Fruit fly (Drosophila melanogaster) whole organism, embryonic: ENCODE data around the gene kis.
A peak's percentile ranks its signal among the peaks of the same experiment; 100 is the strongest.

Experiments used
- Ada2b ChIP-seq: fragments of 200-800 bp; sonication (Bioruptor generic); IDR thresholded peaks from 2 replicates; pipeline ENCODE4 v1.3.6; 2022; ENCODE audit warnings: missing biosample characterization, missing genetic modification characterization
- CG1024 ChIP-seq: fragments of 200-800 bp; sonication (Bioruptor generic); IDR thresholded peaks from 2 replicates; pipeline ENCODE4 v1.3.6; 2022; ENCODE audit warnings: missing biosample characterization, missing genetic modification characterization
- CG13296 ChIP-seq: fragments of 200-800 bp; sonication (Bioruptor generic); optimal IDR thresholded peaks from 3 replicates; lab custom pipeline; 2018; ENCODE audit warnings: missing biosample characterization, mild to moderate bottlenecking, missing genetic modification characterization
- CG13424 ChIP-seq: fragments of 200-800 bp; sonication (Bioruptor generic); optimal IDR thresholded peaks from 2 replicates; lab custom pipeline; 2019; ENCODE audit warnings: missing biosample characterization, mild to moderate bottlenecking, missing genetic modification characterization, moderate library complexity
- CG14965 ChIP-seq: fragments of 200-800 bp; sonication (Bioruptor generic); optimal IDR thresholded peaks from 2 replicates; lab custom pipeline; 2016; ENCODE audit warnings: missing biosample characterization, missing genetic modification characterization, borderline replicate concordance
- CG15479 ChIP-seq: fragments of 200-800 bp; sonication (Bioruptor generic); optimal IDR thresholded peaks from 3 replicates; lab custom pipeline; 2019; ENCODE audit warnings: missing biosample characterization, mild to moderate bottlenecking, missing genetic modification characterization, moderate library complexity
- CG1832 ChIP-seq: fragments of 200-800 bp; sonication (Bioruptor generic); optimal IDR thresholded peaks from 2 replicates; lab custom pipeline; 2017; ENCODE audit warnings: missing biosample characterization, mild to moderate bottlenecking, missing genetic modification characterization, inconsistent platforms
- CG18764 ChIP-seq: fragments of 200-800 bp; sonication (Bioruptor generic); optimal IDR thresholded peaks from 3 replicates; lab custom pipeline; 2016; ENCODE audit warnings: missing biosample characterization, missing genetic modification characterization
- CG2202 ChIP-seq: fragments of 200-800 bp; sonication (Bioruptor generic); optimal IDR thresholded peaks from 2 replicates; lab custom pipeline; 2018; ENCODE audit warnings: missing biosample characterization, mild to moderate bottlenecking, missing genetic modification characterization
- CG30020 ChIP-seq: fragments of 200-800 bp; optimal IDR thresholded peaks from 2 replicates; lab custom pipeline; 2019; ENCODE audit warnings: missing biosample characterization, mild to moderate bottlenecking, missing genetic modification characterization, moderate library complexity
- CG31224 ChIP-seq: fragments of 200-800 bp; sonication (Bioruptor generic); IDR thresholded peaks from 2 replicates; pipeline ENCODE4 v1.3.6; 2022; ENCODE audit warnings: missing biosample characterization, missing genetic modification characterization
- CG42726 ChIP-seq: fragments of 200-800 bp; sonication (Bioruptor generic); IDR thresholded peaks from 2 replicates; pipeline ENCODE4 v1.3.6; 2022; ENCODE audit warnings: missing biosample characterization, missing genetic modification characterization; ENCODE audit not compliant: partially characterized antibody
- CG6254 ChIP-seq: fragments of 200-800 bp; sonication (Bioruptor generic); optimal IDR thresholded peaks from 3 replicates; lab custom pipeline; 2017; ENCODE audit warnings: mild to moderate bottlenecking, missing biosample characterization, missing genetic modification reagents, missing genetic modification characterization
- CG6689 ChIP-seq: fragments of 200-800 bp; sonication (Bioruptor generic); IDR thresholded peaks from 2 replicates; pipeline ENCODE4 v1.3.6; 2022; ENCODE audit warnings: missing biosample characterization, missing genetic modification characterization
- CG6813 ChIP-seq: fragments of 200-800 bp; sonication (Bioruptor generic); optimal IDR thresholded peaks from 2 replicates; lab custom pipeline; 2017; ENCODE audit warnings: missing biosample characterization, missing genetic modification characterization, mild to moderate bottlenecking, moderate library complexity, missing genetic modification reagents
- CG7745 ChIP-seq: fragments of 200-800 bp; sonication (Bioruptor generic); optimal IDR thresholded peaks from 2 replicates; lab custom pipeline; 2018; ENCODE audit warnings: missing biosample characterization, mild to moderate bottlenecking, missing genetic modification characterization, moderate library complexity
- CG7786 ChIP-seq: fragments of 200-800 bp; sonication (Bioruptor generic); optimal IDR thresholded peaks from 2 replicates; lab custom pipeline; 2016; ENCODE audit warnings: missing biosample characterization, missing genetic modification characterization
- CG8290 ChIP-seq, 3 experiments: fragments of 200-800 bp; sonication (Bioruptor generic); optimal IDR thresholded peaks; 2 replicates each; lab custom pipeline; 2016 to 2019; ENCODE audit warnings: missing biosample characterization in 3 of 3, missing genetic modification characterization in 3 of 3, mild to moderate bottlenecking in 2 of 3, moderate library complexity in 1 of 3
- CG9932 ChIP-seq: fragments of 200-800 bp; sonication (Bioruptor generic); IDR thresholded peaks from 2 replicates; pipeline ENCODE4 v1.3.6; 2022; ENCODE audit warnings: missing biosample characterization, missing genetic modification characterization
- D19A ChIP-seq: fragments of 200-800 bp; optimal IDR thresholded peaks from 3 replicates; lab custom pipeline; 2019; ENCODE audit warnings: missing biosample characterization, mild to moderate bottlenecking, missing genetic modification characterization, moderate library complexity
- Ets65A ChIP-seq: fragments of 200-800 bp; sonication (Bioruptor generic); peaks from one replicate; lab custom pipeline; 2016; ENCODE audit warnings: missing biosample characterization, missing genetic modification characterization
- Gug ChIP-seq: fragments of 200-800 bp; sonication (Bioruptor generic); IDR thresholded peaks from 4 replicates; pipeline ENCODE4 v1.3.6; 2022; ENCODE audit warnings: missing biosample characterization, missing genetic modification characterization
- Hsf ChIP-seq: fragments of 200-800 bp; sonication (Bioruptor generic); optimal IDR thresholded peaks from 3 replicates; lab custom pipeline; 2016; ENCODE audit warnings: missing biosample characterization, missing genetic modification characterization
- NC2α ChIP-seq: fragments of 200-800 bp; sonication (Bioruptor generic); optimal IDR thresholded peaks from 2 replicates; lab custom pipeline; 2016; ENCODE audit warnings: missing biosample characterization, missing genetic modification characterization
- NK7.1 ChIP-seq: fragments of 200-800 bp; sonication (Bioruptor generic); optimal IDR thresholded peaks from 3 replicates; lab custom pipeline; 2016; ENCODE audit warnings: missing biosample characterization, missing genetic modification characterization
- Side ChIP-seq: fragments of 200-800 bp; sonication (Bioruptor generic); optimal IDR thresholded peaks from 2 replicates; lab custom pipeline; 2016; ENCODE audit warnings: missing biosample characterization, missing genetic modification characterization
- ara ChIP-seq: fragments of 200-800 bp; sonication (Bioruptor generic); IDR thresholded peaks from 2 replicates; pipeline ENCODE4 v1.3.6; 2022; ENCODE audit warnings: missing biosample characterization, missing genetic modification characterization
- cas ChIP-seq: fragments of 200-800 bp; sonication (Bioruptor generic); IDR thresholded peaks from 2 replicates; pipeline ENCODE4 v1.3.6; 2022; ENCODE audit warnings: missing biosample characterization, missing genetic modification characterization
- cwo ChIP-seq: fragments of 200-800 bp; sonication (Bioruptor generic); optimal IDR thresholded peaks from 3 replicates; lab custom pipeline; 2017; ENCODE audit warnings: missing biosample characterization, missing genetic modification characterization, mild to moderate bottlenecking, moderate library complexity, missing genetic modification reagents
- dan ChIP-seq: fragments of 200-800 bp; sonication (Bioruptor generic); IDR thresholded peaks from 2 replicates; pipeline ENCODE4 v1.3.6; 2022; ENCODE audit warnings: missing biosample characterization, missing genetic modification characterization
- dmrt11E ChIP-seq: fragments of 200-800 bp; sonication (Bioruptor generic); optimal IDR thresholded peaks from 3 replicates; lab custom pipeline; 2018; ENCODE audit warnings: missing biosample characterization, mild to moderate bottlenecking, missing genetic modification characterization, moderate library complexity
- dysf ChIP-seq: fragments of 200-800 bp; sonication (Bioruptor generic); IDR thresholded peaks from 3 replicates; pipeline ENCODE4 v1.3.6; 2022; ENCODE audit warnings: missing biosample characterization, missing genetic modification characterization
- esg ChIP-seq: fragments of 200-800 bp; sonication (Bioruptor generic); conservative IDR thresholded peaks from 2 replicates; pipeline ENCODE4 v1.3.6; 2022; ENCODE audit warnings: missing biosample characterization, missing genetic modification characterization
- fd102C ChIP-seq: fragments of 200-800 bp; sonication (Bioruptor generic); optimal IDR thresholded peaks from 2 replicates; lab custom pipeline; 2018; ENCODE audit warnings: missing biosample characterization, mild to moderate bottlenecking, missing genetic modification characterization, moderate library complexity
- fd3F ChIP-seq: fragments of 200-800 bp; sonication (Bioruptor generic); optimal IDR thresholded peaks from 2 replicates; lab custom pipeline; 2018; ENCODE audit warnings: missing biosample characterization, mild to moderate bottlenecking, missing genetic modification characterization, moderate library complexity
- grn ChIP-seq: fragments of 200-800 bp; sonication (Bioruptor generic); optimal IDR thresholded peaks from 3 replicates; lab custom pipeline; 2017; ENCODE audit warnings: missing biosample characterization, missing genetic modification characterization
- h ChIP-seq: fragments of >200 bp; optimal IDR thresholded peaks from 2 replicates; lab custom pipeline; 2017
- insv ChIP-seq, 2 experiments: fragments of 200-800 bp; sonication (Bioruptor generic); optimal IDR thresholded peaks; 3 replicates each; lab custom pipeline; 2016 to 2018; ENCODE audit warnings: missing biosample characterization in 2 of 2, missing genetic modification characterization in 2 of 2
- kah ChIP-seq: fragments of 200-800 bp; sonication (Bioruptor generic); optimal IDR thresholded peaks from 2 replicates; lab custom pipeline; 2018; ENCODE audit warnings: missing biosample characterization, mild to moderate bottlenecking, missing genetic modification characterization
- knrl ChIP-seq: fragments of 200-800 bp; sonication (Bioruptor generic); IDR thresholded peaks from 3 replicates; pipeline ENCODE4 v1.3.6; 2022; ENCODE audit warnings: missing biosample characterization, missing genetic modification characterization; ENCODE audit not compliant: partially characterized antibody
- lov ChIP-seq, 2 experiments: fragments of 200-800 bp in 1 of 2; fragments of >200 bp in 1 of 2; sonication (Bioruptor generic) in 1 of 2; IDR thresholded peaks in 1 of 2; optimal IDR thresholded peaks in 1 of 2; 2 replicates in 1 of 2; 3 replicates in 1 of 2; pipeline versions ENCODE4 v1.3.6 to Lab custom; 2017 to 2022; ENCODE audit warnings: missing biosample characterization in 1 of 2, missing genetic modification characterization in 1 of 2
- luna ChIP-seq: fragments of 200-800 bp; sonication (Bioruptor generic); optimal IDR thresholded peaks from 2 replicates; lab custom pipeline; 2016; ENCODE audit warnings: missing biosample characterization, missing genetic modification characterization
- mirr ChIP-seq: fragments of 200-800 bp; sonication (Bioruptor generic); optimal IDR thresholded peaks from 3 replicates; lab custom pipeline; 2018; ENCODE audit warnings: missing biosample characterization, mild to moderate bottlenecking, missing genetic modification characterization
- onecut ChIP-seq: fragments of 200-800 bp; sonication (Bioruptor generic); IDR thresholded peaks from 2 replicates; pipeline ENCODE4 v1.3.6; 2022; ENCODE audit warnings: missing biosample characterization, missing genetic modification characterization
- pum ChIP-seq: fragments of 200-800 bp; sonication (Bioruptor generic); optimal IDR thresholded peaks from 2 replicates; lab custom pipeline; 2016; ENCODE audit warnings: missing biosample characterization, missing genetic modification characterization
- pzg ChIP-seq: fragments of 200-800 bp; sonication (Bioruptor generic); optimal IDR thresholded peaks from 3 replicates; lab custom pipeline; 2018; ENCODE audit warnings: missing biosample characterization, mild to moderate bottlenecking, missing genetic modification characterization, moderate library complexity
- schlank ChIP-seq: fragments of 200-800 bp; sonication (Bioruptor generic); optimal IDR thresholded peaks from 2 replicates; lab custom pipeline; 2018; ENCODE audit warnings: missing biosample characterization, mild to moderate bottlenecking, missing genetic modification characterization
- tll ChIP-seq, 2 experiments: fragments of 200-800 bp in 1 of 2; fragments of >200 bp in 1 of 2; sonication (Bioruptor generic) in 1 of 2; optimal IDR thresholded peaks; 2 replicates each; lab custom pipeline; 2017 to 2019; ENCODE audit warnings: missing biosample characterization in 2 of 2, missing genetic modification characterization in 2 of 2, mild to moderate bottlenecking in 1 of 2, moderate library complexity in 1 of 2
- toy ChIP-seq: fragments of 200-800 bp; sonication (Bioruptor generic); IDR thresholded peaks from 2 replicates; pipeline ENCODE4 v1.3.6; 2022; ENCODE audit warnings: missing biosample characterization, missing genetic modification characterization
- wek ChIP-seq: fragments of 200-800 bp; sonication (Bioruptor generic); optimal IDR thresholded peaks from 3 replicates; lab custom pipeline; 2018; ENCODE audit warnings: missing biosample characterization, mild to moderate bottlenecking, missing genetic modification characterization, moderate library complexity

The kis gene

dm6 chr2L:277122-277671 lies 26.6 kb upstream of the kis start, which contains the start of gene smo (continued):
- peak; percentile 4 for TF ChIP-seq CG13424 (tag; lab: Kevin White, UChicago)
- TF ChIP-seq pum (GFP tag; lab: Kevin White, UChicago) = peak; percentile 42
- TF ChIP-seq onecut (GFP tag; lab: Robert Waterston, UW) = no peak
- TF ChIP-seq wek (GFP tag; lab: Kevin White, UChicago) = no peak
- TF ChIP-seq Hsf (GFP tag; lab: Kevin White, UChicago) = peak; percentile 43
- no peak for TF ChIP-seq Ada2b (GFP tag; lab: Robert Waterston, UW)
- peak; percentile 16 for TF ChIP-seq luna
- TF ChIP-seq Side (GFP tag; lab: Kevin White, UChicago) = peak; percentile 73
- peak; percentile 57 for TF ChIP-seq CG9932 (GFP tag; lab: Robert Waterston, UW)
- no peak for TF ChIP-seq lov (optimal IDR thresholded peaks at IDR 0.05; lab: Kevin White, UChicago)
- no peak for TF ChIP-seq lov (GFP tag; IDR thresholded peaks at IDR 0.05; lab: Robert Waterston, UW)
- no peak for TF ChIP-seq CG31224 (GFP tag; lab: Robert Waterston, UW)
- TF ChIP-seq CG13296 (GFP tag; lab: Kevin White, UChicago) = no peak
- TF ChIP-seq fd3F (GFP tag; lab: Kevin White, UChicago) = no peak
- peak; percentile 16 for TF ChIP-seq CG8290 (GFP tag; optimal IDR thresholded peaks at IDR 0.05; lab: Kevin White, UChicago)
- TF ChIP-seq CG8290 (tag; optimal IDR thresholded peaks at IDR 0.05; lab: Kevin White, UChicago) = no peak
- TF ChIP-seq insv (GFP tag; optimal IDR thresholded peaks at IDR 0.05; lab: Kevin White, UChicago) = peak in 1 of 2 experiments; percentile 12
- TF ChIP-seq NK7.1 (GFP tag; lab: Kevin White, UChicago) = no peak
- TF ChIP-seq kah (GFP tag; lab: Kevin White, UChicago) = no peak
- no peak for TF ChIP-seq h (lab: Kevin White, UChicago)
- no peak for TF ChIP-seq CG6254 (GFP tag; lab: Kevin White, UChicago)
- TF ChIP-seq ara (GFP tag; lab: Robert Waterston, UW) = no peak
- peak; percentile 96 for TF ChIP-seq pzg (GFP tag; lab: Kevin White, UChicago)
- peak; percentile 50 for TF ChIP-seq CG18764 (GFP tag; lab: Kevin White, UChicago)
- no peak for TF ChIP-seq CG7745 (tag; lab: Kevin White, UChicago)
- TF ChIP-seq schlank (tag; lab: Kevin White, UChicago) = no peak
- TF ChIP-seq grn (GFP tag; lab: Kevin White, UChicago) = peak; percentile 34
- TF ChIP-seq dan (GFP tag; lab: Robert Waterston, UW) = no peak
- peak in 1 of 2 experiments; percentile 33 for TF ChIP-seq tll (GFP tag; optimal IDR thresholded peaks at IDR 0.05; lab: Kevin White, UChicago)
- no peak for TF ChIP-seq CG1832 (GFP tag; lab: Kevin White, UChicago)
- TF ChIP-seq CG42726 (GFP tag; lab: Robert Waterston, UW) = peak; percentile 89
- TF ChIP-seq CG15479 = no peak
- TF ChIP-seq dmrt11E = peak; percentile 34
- peak; percentile 9; the same call in 1 of the 4 replicates for TF ChIP-seq Gug (GFP tag; lab: Robert Waterston, UW)
- no peak for TF ChIP-seq D19A (tag; lab: Kevin White, UChicago)
- no peak for TF ChIP-seq CG2202
- TF ChIP-seq mirr = no peak
- no peak for TF ChIP-seq fd102C (GFP tag; lab: Kevin White, UChicago)
- no peak for TF ChIP-seq NC2α (GFP tag; lab: Kevin White, UChicago)
- TF ChIP-seq CG6689 (GFP tag; lab: Robert Waterston, UW) = no peak
- TF ChIP-seq CG14965 (GFP tag; lab: Kevin White, UChicago) = no peak
- 0 out of 2 replicates have a peak, but pooled peaks have one; percentile 14 for TF ChIP-seq cas (GFP tag; lab: Robert Waterston, UW)
- TF ChIP-seq CG30020 (tag; lab: Kevin White, UChicago) = peak; percentile 52
- TF ChIP-seq CG6813 (GFP tag; lab: Kevin White, UChicago) = no peak
- peak; percentile 90 for TF ChIP-seq knrl (GFP tag; lab: Robert Waterston, UW)
- no peak for TF ChIP-seq CG1024 (GFP tag; lab: Robert Waterston, UW)
- TF ChIP-seq dysf (GFP tag; lab: Robert Waterston, UW) = no peak
- peak; percentile 24 for TF ChIP-seq CG7786 (GFP tag; lab: Kevin White, UChicago)
- no peak for TF ChIP-seq esg
- no peak for TF ChIP-seq cwo (GFP tag; lab: Kevin White, UChicago)
- no peak for TF ChIP-seq toy (GFP tag; lab: Robert Waterston, UW)
- TF ChIP-seq Ets65A (GFP tag; lab: Kevin White, UChicago) = peak; percentile 90
